Worm (Caenorhabditis elegans) whole organism, midembryonic: ENCODE data around the gene oac-7.
"Not testable (repeated sequence)": the region's sequence is repeated elsewhere in the genome, so short reads cannot be mapped to it uniquely, and the experiment has no call there.

Source experiments
- T22C8.4 ChIP-seq: fragments of 200-800 bp; sonication (Bioruptor generic); IDR thresholded peaks from 2 replicates; pipeline ENCODE4 v1.3.6; 2022; ENCODE audit warnings: missing genetic modification characterization, missing compliant biosample characterization
- cog-1 ChIP-seq: sonication (generic microtip); optimal IDR thresholded peaks from 2 replicates; lab custom pipeline; 2016; ENCODE audit warnings: missing genetic modification characterization, missing compliant biosample characterization
- flt-1 ChIP-seq: fragments of 200-800 bp; sonication (Bioruptor generic); IDR thresholded peaks from 2 replicates; pipeline ENCODE4 v1.3.6; 2022; ENCODE audit warnings: missing genetic modification characterization, missing compliant biosample characterization
- klf-2 ChIP-seq: fragments of 200-800 bp; sonication (Bioruptor generic); conservative IDR thresholded peaks from 2 replicates; pipeline ENCODE4 v1.3.6; 2022; ENCODE audit warnings: missing genetic modification reagents, missing genetic modification characterization, missing compliant biosample characterization
- med-1 ChIP-seq: sonication (generic microtip); optimal IDR thresholded peaks from 2 replicates; lab custom pipeline; 2017; ENCODE audit warnings: missing genetic modification characterization, mild to moderate bottlenecking, missing compliant biosample characterization, antibody characterized with exemption, missing genetic modification reagents; ENCODE audit not compliant: insufficient read depth
- ref-1 ChIP-seq: fragments of 200-800 bp; sonication (Bioruptor generic); conservative IDR thresholded peaks from 2 replicates; pipeline ENCODE4 v1.3.6; 2022; ENCODE audit warnings: missing genetic modification reagents, missing genetic modification characterization, missing compliant biosample characterization
- tab-1 ChIP-seq: fragments of 200-800 bp; sonication (Bioruptor generic); IDR thresholded peaks from 2 replicates; pipeline ENCODE4 v1.3.6; 2022; ENCODE audit warnings: missing genetic modification characterization, missing compliant biosample characterization
- ztf-23 ChIP-seq: fragments of 200-800 bp; sonication (Bioruptor generic); IDR thresholded peaks from 2 replicates; pipeline ENCODE4 v1.3.6; 2022; ENCODE audit warnings: missing genetic modification reagents, missing genetic modification characterization, missing compliant biosample characterization
- ztf-29 ChIP-seq: fragments of 200-800 bp; sonication (Bioruptor generic); IDR thresholded peaks from 2 replicates; pipeline ENCODE4 v1.3.6; 2022; ENCODE audit warnings: missing genetic modification reagents, missing genetic modification characterization, missing compliant biosample characterization

Gene oac-7

ce11 chrV:16322155-16322554, 12.6 kb downstream of the oac-7 start:
- no peak for TF ChIP-seq T22C8.4 (GFP tag; lab: Robert Waterston, UW)
- TF ChIP-seq med-1 (GFP tag; lab: Kevin White, UChicago): no peak
- no peak for TF ChIP-seq tab-1 (GFP tag; lab: Robert Waterston, UW)
- TF ChIP-seq flt-1 (GFP tag; lab: Robert Waterston, UW): no peak
- TF ChIP-seq klf-2: no peak
- no peak for TF ChIP-seq ztf-29
- no peak for TF ChIP-seq ztf-23 (GFP tag; lab: Robert Waterston, UW)
- TF ChIP-seq ref-1 (GFP tag; lab: Robert Waterston, UW): no peak
- no peak for TF ChIP-seq cog-1 (tag; lab: Kevin White, UChicago)

ce11 chrV:16328849-16329248, 19.2 kb downstream of the oac-7 start, which contains the start of gene F57G8.7:
Gene F57G8.7 (plus strand): TSS chrV:16329149.
- no peak for TF ChIP-seq T22C8.4 (GFP tag; lab: Robert Waterston, UW)
- TF ChIP-seq ztf-23 (GFP tag; lab: Robert Waterston, UW): no peak

ce11 chrV:16333412-16333811, 23.8 kb downstream of the oac-7 start, which contains the start of gene srh-167:
Gene srh-167 (plus strand): TSS chrV:16333712.
- TF ChIP-seq ztf-29 (no peak), ztf-23 (GFP tag; lab: Robert Waterston, UW) (no peak), tab-1 (GFP tag; lab: Robert Waterston, UW) (no peak), cog-1 (tag; lab: Kevin White, UChicago) (no peak), T22C8.4 (GFP tag; lab: Robert Waterston, UW) (no peak), klf-2 (no peak), ref-1 (GFP tag; lab: Robert Waterston, UW) (no peak), flt-1 (GFP tag; lab: Robert Waterston, UW) (no peak)

ce11 chrV:16336326-16336725, 26.7 kb downstream of the oac-7 start, which contains the start of gene srw-87:
Gene srw-87 (plus strand): TSS chrV:16336626.
- TF ChIP-seq ref-1 (GFP tag; lab: Robert Waterston, UW) (no peak), cog-1 (tag; lab: Kevin White, UChicago) (no peak), tab-1 (GFP tag; lab: Robert Waterston, UW) (no peak), klf-2 (no peak), T22C8.4 (GFP tag; lab: Robert Waterston, UW) (no peak), med-1 (GFP tag; lab: Kevin White, UChicago) (no peak), ztf-23 (GFP tag; lab: Robert Waterston, UW) (no peak), ztf-29 (no peak), flt-1 (GFP tag; lab: Robert Waterston, UW) (no peak)

ce11 chrV:16338287-16339092, 28.9 kb downstream of the oac-7 start, which contains the start of gene slc-9B.2:
Gene slc-9B.2 (plus strand): TSS chrV:16339042.
- not testable (repeated sequence) for TF ChIP-seq ztf-23, tab-1, flt-1 (GFP tag; lab: Robert Waterston, UW)

- 0 out of 2 replicates have a peak, but pooled peaks have one; percentile 43 for TF ChIP-seq klf-2
These were observed 32.1 kb downstream of the oac-7 start for ce11 chrV:16341497-16342257.

- no peak for TF ChIP-seq ref-1 (GFP tag; lab: Robert Waterston, UW)
- TF ChIP-seq tab-1 (GFP tag; lab: Robert Waterston, UW): no peak
- no peak for TF ChIP-seq cog-1 (tag; lab: Kevin White, UChicago)
- TF ChIP-seq ztf-23 (GFP tag; lab: Robert Waterston, UW): no peak
- no peak for TF ChIP-seq flt-1 (GFP tag; lab: Robert Waterston, UW)
- TF ChIP-seq ztf-29: no peak
These were observed 32.6 kb downstream of the oac-7 start, which contains the start of gene nhr-193 for ce11 chrV:16342258-16342618. Gene nhr-193 (plus strand): TSS chrV:16342308.

- no peak for TF ChIP-seq med-1 (GFP tag; lab: Kevin White, UChicago)
- no peak for TF ChIP-seq cog-1 (tag; lab: Kevin White, UChicago)
- no peak for TF ChIP-seq ref-1 (GFP tag; lab: Robert Waterston, UW)
- no peak for TF ChIP-seq klf-2
- TF ChIP-seq ztf-23 (GFP tag; lab: Robert Waterston, UW): no peak
- TF ChIP-seq ztf-29: no peak
- no peak for TF ChIP-seq T22C8.4 (GFP tag; lab: Robert Waterston, UW)
- TF ChIP-seq tab-1 (GFP tag; lab: Robert Waterston, UW): no peak
- no peak for TF ChIP-seq flt-1 (GFP tag; lab: Robert Waterston, UW)
These were observed 37.0 kb downstream of the oac-7 start, which contains the start of the genes W08G11.5 and W08G11.1 for ce11 chrV:16346406-16347108. Gene W08G11.5 (minus strand): TSS chrV:16346506. Gene W08G11.1 (plus strand): TSS chrV:16347058.

- TF ChIP-seq T22C8.4 (GFP tag; lab: Robert Waterston, UW): no peak
- no peak for TF ChIP-seq med-1 (GFP tag; lab: Kevin White, UChicago)
- TF ChIP-seq cog-1 (tag; lab: Kevin White, UChicago): no peak
- TF ChIP-seq ztf-23 (GFP tag; lab: Robert Waterston, UW): no peak
- no peak for TF ChIP-seq ztf-29
- TF ChIP-seq ref-1 (GFP tag; lab: Robert Waterston, UW): no peak
- no peak for TF ChIP-seq klf-2
- no peak for TF ChIP-seq flt-1 (GFP tag; lab: Robert Waterston, UW)
- no peak for TF ChIP-seq tab-1 (GFP tag; lab: Robert Waterston, UW)
These were observed 40.5 kb downstream of the oac-7 start for ce11 chrV:16350061-16350460.
